Worm (Caenorhabditis elegans): Measurements from ENCODE around the gene srw-120.

DNA sequence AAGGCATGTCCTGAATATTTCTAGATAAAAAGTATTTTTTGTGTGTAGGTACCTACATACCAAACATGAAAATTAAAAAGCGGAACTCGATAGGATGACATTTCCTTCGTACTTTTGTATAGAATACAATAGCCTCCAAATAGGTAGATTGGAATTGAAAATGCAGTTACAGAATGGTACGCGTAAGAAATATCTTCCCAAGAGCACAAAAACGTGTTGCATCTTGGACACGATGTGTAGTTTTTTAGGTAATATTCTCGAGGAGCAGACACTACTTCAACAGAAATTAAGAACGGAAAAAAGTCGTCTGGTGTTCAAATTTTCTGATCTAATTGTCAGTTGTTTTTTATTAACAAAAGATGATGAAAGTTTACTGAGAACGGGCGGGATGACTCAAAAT, 8.6 kb downstream of the srw-120 start, which contains the start of gene srh-85:
- TF ChIP-seq ama-1 (optimal IDR thresholded peaks at IDR 0.05) (no peak), ama-1 (GFP tag; optimal IDR thresholded peaks at IDR 0.05) (no peak), atf-7 (tag; optimal IDR thresholded peaks at IDR 0.05) (no peak), nhr-90 (tag; optimal IDR thresholded peaks at IDR 0.05) (no peak), efl-1 (GFP tag; optimal IDR thresholded peaks at IDR 0.05) (no peak), F52B5.7 (tag; optimal IDR thresholded peaks at IDR 0.05) (no peak), lsl-1 (GFP tag; optimal IDR thresholded peaks at IDR 0.05) (no peak), snpc-4 (GFP tag; optimal IDR thresholded peaks at IDR 0.05) (no peak), snpc-4 (tag; optimal IDR thresholded peaks at IDR 0.05) (no peak), repo-1 (tag; optimal IDR thresholded peaks at IDR 0.05) (no peak), chd-7 (tag; optimal IDR thresholded peaks at IDR 0.05) (no peak), Y95B8A.8 (GFP tag; IDR thresholded peaks at IDR 0.05) (no peak), ceh-91 (GFP tag; IDR thresholded peaks at IDR 0.05) (no peak), nhr-80 (tag; optimal IDR thresholded peaks at IDR 0.05) (no peak), ets-4 (GFP tag; optimal IDR thresholded peaks at IDR 0.05) (no peak), F39B2.1 (GFP tag; IDR thresholded peaks at IDR 0.05) (no peak)
